Fruit fly (Drosophila melanogaster) whole organism, embryonic: ENCODE results near the gene CG13893.
A peak's percentile ranks its signal among the peaks of the same experiment; 100 is the strongest.

Experiments used
- Atf-2 ChIP-seq: fragments of 200-800 bp; sonication (Bioruptor generic); optimal IDR thresholded peaks from 2 replicates; lab custom pipeline; 2016; ENCODE audit warnings: missing biosample characterization, missing genetic modification characterization
- Atf3 ChIP-seq: fragments of 200-800 bp; sonication (Bioruptor generic); optimal IDR thresholded peaks from 3 replicates; lab custom pipeline; 2016; ENCODE audit warnings: missing biosample characterization, missing genetic modification characterization
- CG10366 ChIP-seq: fragments of 200-800 bp; sonication (Bioruptor generic); IDR thresholded peaks from 2 replicates; pipeline ENCODE4 v1.3.6; 2022; ENCODE audit warnings: missing biosample characterization, missing genetic modification characterization
- CG10565 ChIP-seq: fragments of 200-800 bp; sonication (Bioruptor generic); optimal IDR thresholded peaks from 3 replicates; lab custom pipeline; 2016; ENCODE audit warnings: missing biosample characterization, mild to moderate bottlenecking, missing genetic modification characterization
- CG12659 ChIP-seq: fragments of 200-800 bp; sonication (Bioruptor generic); optimal IDR thresholded peaks from 3 replicates; lab custom pipeline; 2017; ENCODE audit warnings: mild to moderate bottlenecking, missing biosample characterization, missing genetic modification reagents, missing genetic modification characterization
- CG14441 ChIP-seq: fragments of 200-800 bp; sonication (Bioruptor generic); IDR thresholded peaks from 2 replicates; pipeline ENCODE4 v1.3.6; 2022; ENCODE audit warnings: missing biosample characterization, missing genetic modification characterization
- CG14710 ChIP-seq: fragments of 200-800 bp; sonication (Bioruptor generic); optimal IDR thresholded peaks from 3 replicates; lab custom pipeline; 2019; ENCODE audit warnings: missing biosample characterization, mild to moderate bottlenecking, missing genetic modification characterization, moderate library complexity
- CG15269 ChIP-seq: fragments of 200-800 bp; sonication (Bioruptor generic); optimal IDR thresholded peaks from 2 replicates; lab custom pipeline; 2018; ENCODE audit warnings: missing biosample characterization, mild to moderate bottlenecking, missing genetic modification characterization, moderate library complexity
- CG1603 ChIP-seq: fragments of 200-800 bp; sonication (Bioruptor generic); optimal IDR thresholded peaks from 2 replicates; lab custom pipeline; 2019; ENCODE audit warnings: missing biosample characterization, mild to moderate bottlenecking, missing genetic modification characterization, moderate library complexity
- CG1647 ChIP-seq: fragments of 200-800 bp; sonication (Bioruptor generic); optimal IDR thresholded peaks from 3 replicates; lab custom pipeline; 2016; ENCODE audit warnings: missing biosample characterization, missing genetic modification characterization
- CG16815 ChIP-seq: fragments of 200-800 bp; sonication (Bioruptor generic); optimal IDR thresholded peaks from 3 replicates; lab custom pipeline; 2017; ENCODE audit warnings: missing biosample characterization, mild to moderate bottlenecking, missing genetic modification characterization
- CG17568 ChIP-seq: fragments of 200-800 bp; sonication (Bioruptor generic); optimal IDR thresholded peaks from 2 replicates; lab custom pipeline; 2018; ENCODE audit warnings: missing biosample characterization, mild to moderate bottlenecking, missing genetic modification characterization, moderate library complexity
- CG18619 ChIP-seq: fragments of 200-800 bp; sonication (Bioruptor generic); optimal IDR thresholded peaks from 3 replicates; lab custom pipeline; 2017; ENCODE audit warnings: missing biosample characterization, mild to moderate bottlenecking, missing genetic modification characterization
- CG31224 ChIP-seq: fragments of 200-800 bp; sonication (Bioruptor generic); IDR thresholded peaks from 2 replicates; pipeline ENCODE4 v1.3.6; 2022; ENCODE audit warnings: missing biosample characterization, missing genetic modification characterization
- CG33213 ChIP-seq: fragments of 200-800 bp; sonication (Bioruptor generic); optimal IDR thresholded peaks from 3 replicates; lab custom pipeline; 2016; ENCODE audit warnings: missing biosample characterization, missing genetic modification characterization
- CG4282 ChIP-seq: fragments of 200-800 bp; sonication (Bioruptor generic); optimal IDR thresholded peaks from 2 replicates; lab custom pipeline; 2016; ENCODE audit warnings: missing biosample characterization, missing genetic modification characterization
- CG6689 ChIP-seq: fragments of 200-800 bp; sonication (Bioruptor generic); IDR thresholded peaks from 2 replicates; pipeline ENCODE4 v1.3.6; 2022; ENCODE audit warnings: missing biosample characterization, missing genetic modification characterization
- CG7963 ChIP-seq: fragments of 200-800 bp; sonication (Bioruptor generic); IDR thresholded peaks from 3 replicates; pipeline ENCODE4 v1.3.6; 2022; ENCODE audit warnings: missing biosample characterization, missing genetic modification characterization; ENCODE audit not compliant: partially characterized antibody
- CG8944 ChIP-seq: fragments of 200-800 bp; sonication (Bioruptor generic); optimal IDR thresholded peaks from 3 replicates; lab custom pipeline; 2016; ENCODE audit warnings: missing biosample characterization, missing genetic modification characterization
- CG9876 ChIP-seq: fragments of 200-800 bp; sonication (Bioruptor generic); optimal IDR thresholded peaks from 2 replicates; lab custom pipeline; 2016; ENCODE audit warnings: missing biosample characterization, missing genetic modification characterization
- D ChIP-seq, 2 experiments: fragments of 200-800 bp in 1 of 2; fragments of >200 bp in 1 of 2; sonication (Bioruptor generic) in 1 of 2; optimal IDR thresholded peaks; 2 replicates in 1 of 2; 3 replicates in 1 of 2; lab custom pipeline; 2017; ENCODE audit warnings: mild to moderate bottlenecking in 1 of 2, missing biosample characterization in 1 of 2, missing genetic modification characterization in 1 of 2, missing genetic modification reagents in 1 of 2
- E2f2 ChIP-seq: fragments of 200-800 bp; sonication (Bioruptor generic); IDR thresholded peaks from 2 replicates; pipeline ENCODE4 v1.3.6; 2022; ENCODE audit warnings: missing biosample characterization, missing genetic modification characterization
- Ets97D ChIP-seq: fragments of 200-800 bp; sonication (Bioruptor generic); optimal IDR thresholded peaks from 3 replicates; lab custom pipeline; 2016; ENCODE audit warnings: missing biosample characterization, missing genetic modification characterization
- HLHmδ ChIP-seq: fragments of 200-800 bp; sonication (Bioruptor generic); optimal IDR thresholded peaks from 2 replicates; lab custom pipeline; 2018; ENCODE audit warnings: missing biosample characterization, mild to moderate bottlenecking, missing genetic modification characterization, moderate library complexity
- HmgZ ChIP-seq: fragments of 200-800 bp; sonication (Bioruptor generic); optimal IDR thresholded peaks from 2 replicates; lab custom pipeline; 2018; ENCODE audit warnings: missing biosample characterization, mild to moderate bottlenecking, missing genetic modification characterization
- Kr ChIP-seq: fragments of 200-800 bp; sonication (Bioruptor generic); optimal IDR thresholded peaks from 2 replicates; lab custom pipeline; 2017; ENCODE audit warnings: missing biosample characterization, mild to moderate bottlenecking, missing genetic modification characterization
- Tbp ChIP-seq: fragments of >200 bp; optimal IDR thresholded peaks from 2 replicates; lab custom pipeline; 2018; ENCODE audit warnings: missing biosample characterization, missing genetic modification characterization
- YL-1 ChIP-seq: fragments of 200-800 bp; sonication (Bioruptor generic); optimal IDR thresholded peaks from 3 replicates; lab custom pipeline; 2017; ENCODE audit warnings: missing biosample characterization, mild to moderate bottlenecking, missing genetic modification characterization
- abd-A ChIP-seq: fragments of 200-800 bp; sonication (Bioruptor generic); optimal IDR thresholded peaks from 3 replicates; lab custom pipeline; 2019; ENCODE audit warnings: missing biosample characterization, mild to moderate bottlenecking, missing genetic modification characterization, moderate library complexity
- bigmax ChIP-seq: fragments of 200-800 bp; sonication (Bioruptor generic); optimal IDR thresholded peaks from 2 replicates; lab custom pipeline; 2018; ENCODE audit warnings: missing biosample characterization, mild to moderate bottlenecking, missing genetic modification characterization
- bowl ChIP-seq: fragments of 200-800 bp; sonication (Bioruptor generic); IDR thresholded peaks from 2 replicates; pipeline ENCODE4 v1.3.6; 2022; ENCODE audit warnings: missing biosample characterization, missing genetic modification characterization
- ci ChIP-seq: fragments of 200-800 bp; sonication (Bioruptor generic); IDR thresholded peaks from 3 replicates; pipeline ENCODE4 v1.3.6; 2022; ENCODE audit warnings: missing biosample characterization, missing genetic modification characterization
- da ChIP-seq: fragments of 200-800 bp; sonication (Bioruptor generic); optimal IDR thresholded peaks from 2 replicates; lab custom pipeline; 2016; ENCODE audit warnings: missing biosample characterization, missing genetic modification characterization
- dm ChIP-seq: fragments of 200-800 bp; sonication (Bioruptor generic); optimal IDR thresholded peaks from 3 replicates; lab custom pipeline; 2016; ENCODE audit warnings: missing biosample characterization, missing genetic modification characterization
- gcm ChIP-seq: fragments of 200-800 bp; sonication (Bioruptor generic); optimal IDR thresholded peaks from 2 replicates; lab custom pipeline; 2019; ENCODE audit warnings: missing biosample characterization, mild to moderate bottlenecking, missing genetic modification characterization, moderate library complexity
- gro ChIP-seq: fragments of 200-800 bp; sonication (Bioruptor generic); optimal IDR thresholded peaks from 2 replicates; lab custom pipeline; 2016; ENCODE audit warnings: missing biosample characterization, missing genetic modification characterization
- h ChIP-seq: fragments of >200 bp; optimal IDR thresholded peaks from 2 replicates; lab custom pipeline; 2017
- hbn ChIP-seq: fragments of 200-800 bp; sonication (Bioruptor generic); IDR thresholded peaks from 2 replicates; pipeline ENCODE4 v1.3.6; 2022; ENCODE audit warnings: missing biosample characterization, missing genetic modification characterization; ENCODE audit not compliant: partially characterized antibody
- hkb ChIP-seq, 2 experiments: fragments of 200-800 bp in 1 of 2; fragments of >200 bp in 1 of 2; sonication (Bioruptor generic) in 1 of 2; IDR thresholded peaks in 1 of 2; optimal IDR thresholded peaks in 1 of 2; 2 replicates each; pipeline versions ENCODE4 v1.3.6 to Lab custom; 2017 to 2022; ENCODE audit warnings: missing biosample characterization in 1 of 2, missing genetic modification characterization in 1 of 2
- ind ChIP-seq: fragments of 200-800 bp; sonication (Bioruptor generic); optimal IDR thresholded peaks from 3 replicates; lab custom pipeline; 2016; ENCODE audit warnings: missing biosample characterization, missing genetic modification characterization
- kni ChIP-seq: fragments of 200-800 bp; sonication (Bioruptor generic); optimal IDR thresholded peaks from 3 replicates; lab custom pipeline; 2017; ENCODE audit warnings: mild to moderate bottlenecking, missing biosample characterization, missing genetic modification reagents, missing genetic modification characterization
- lbe ChIP-seq: fragments of 200-800 bp; sonication (Bioruptor generic); optimal IDR thresholded peaks from 2 replicates; lab custom pipeline; 2016; ENCODE audit warnings: missing biosample characterization, mild to moderate bottlenecking, missing genetic modification characterization
- mirr ChIP-seq: fragments of 200-800 bp; sonication (Bioruptor generic); optimal IDR thresholded peaks from 3 replicates; lab custom pipeline; 2018; ENCODE audit warnings: missing biosample characterization, mild to moderate bottlenecking, missing genetic modification characterization
- onecut ChIP-seq: fragments of 200-800 bp; sonication (Bioruptor generic); IDR thresholded peaks from 2 replicates; pipeline ENCODE4 v1.3.6; 2022; ENCODE audit warnings: missing biosample characterization, missing genetic modification characterization
- ro ChIP-seq: fragments of 200-800 bp; sonication (Bioruptor generic); IDR thresholded peaks from 2 replicates; pipeline ENCODE4 v1.3.6; 2022; ENCODE audit warnings: missing biosample characterization, missing genetic modification characterization
- run ChIP-seq: fragments of 200-800 bp; sonication (Bioruptor generic); optimal IDR thresholded peaks from 3 replicates; lab custom pipeline; 2018; ENCODE audit warnings: missing biosample characterization, mild to moderate bottlenecking, missing genetic modification characterization
- schlank ChIP-seq: fragments of 200-800 bp; sonication (Bioruptor generic); optimal IDR thresholded peaks from 2 replicates; lab custom pipeline; 2018; ENCODE audit warnings: missing biosample characterization, mild to moderate bottlenecking, missing genetic modification characterization
- sd ChIP-seq: fragments of 200-800 bp; sonication (Bioruptor generic); optimal IDR thresholded peaks from 3 replicates; lab custom pipeline; 2018; ENCODE audit warnings: missing biosample characterization, mild to moderate bottlenecking, missing genetic modification characterization, moderate library complexity
- seq ChIP-seq: fragments of 200-800 bp; sonication (Bioruptor generic); IDR thresholded peaks from 2 replicates; pipeline ENCODE4 v1.3.6; 2022; ENCODE audit warnings: missing biosample characterization, missing genetic modification characterization
- sisA ChIP-seq: fragments of 200-800 bp; sonication (Bioruptor generic); IDR thresholded peaks from 2 replicates; pipeline ENCODE4 v1.3.6; 2022; ENCODE audit warnings: missing biosample characterization, missing genetic modification characterization
- ssp ChIP-seq: fragments of 200-800 bp; sonication (Bioruptor generic); IDR thresholded peaks from 2 replicates; pipeline ENCODE4 v1.3.6; 2022; ENCODE audit warnings: missing biosample characterization, missing genetic modification characterization

Gene CG13893

DNA sequence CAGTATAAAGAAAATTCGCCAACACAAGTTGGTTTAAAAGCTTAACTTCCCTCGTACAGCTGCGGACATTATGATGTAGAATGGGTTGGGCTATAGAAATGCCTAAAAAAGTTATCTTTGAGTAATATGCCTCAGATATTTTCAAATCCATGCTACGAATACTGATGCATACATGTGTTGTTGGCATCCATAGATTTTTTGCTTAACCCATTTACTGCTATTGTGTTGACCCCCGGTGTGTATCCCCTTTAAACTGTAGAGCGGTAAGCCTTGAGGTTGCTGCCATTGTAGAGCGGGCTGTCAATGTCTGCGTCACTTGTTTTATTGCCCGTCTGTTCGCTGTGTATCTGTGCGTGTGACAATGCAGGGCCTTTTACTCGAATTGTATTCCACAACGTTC, 50.9 kb downstream of the CG13893 start (continued):
- peak; percentile 88 for TF ChIP-seq lbe (GFP tag; lab: Kevin White, UChicago)
- TF ChIP-seq CG10366 (GFP tag; lab: Robert Waterston, UW): peak; percentile 80
- TF ChIP-seq sd (tag; lab: Kevin White, UChicago): peak; percentile 39
- no peak for TF ChIP-seq ro (GFP tag; lab: Robert Waterston, UW)
- no peak for TF ChIP-seq YL-1 (GFP tag; lab: Kevin White, UChicago)
- peak; percentile 65 for TF ChIP-seq CG8944
- TF ChIP-seq CG33213 (GFP tag; lab: Kevin White, UChicago): peak; percentile 46
- TF ChIP-seq CG7963 (GFP tag; lab: Robert Waterston, UW): no peak
- TF ChIP-seq run (tag; lab: Kevin White, UChicago): peak; percentile 21
- TF ChIP-seq kni: no peak
- peak; percentile 51 for TF ChIP-seq HmgZ
- TF ChIP-seq abd-A: peak; percentile 2
- TF ChIP-seq CG10565 (GFP tag; lab: Kevin White, UChicago): no peak
- peak; percentile 27 for TF ChIP-seq CG14710
- TF ChIP-seq h (lab: Kevin White, UChicago): no peak
- no peak for TF ChIP-seq HLHmδ (GFP tag; lab: Kevin White, UChicago)
- TF ChIP-seq gro: peak; percentile 39
- peak; percentile 35 for TF ChIP-seq mirr (GFP tag; lab: Kevin White, UChicago)
- peak; percentile 45 for TF ChIP-seq CG1647 (GFP tag; lab: Kevin White, UChicago)
- peak; percentile 61 for TF ChIP-seq CG31224 (GFP tag; lab: Robert Waterston, UW)
- peak; percentile 50 for TF ChIP-seq gcm (GFP tag; lab: Kevin White, UChicago)
- TF ChIP-seq Tbp (GFP tag; lab: Kevin White, UChicago): no peak
- peak; percentile 81 for TF ChIP-seq CG1603 (tag; lab: Kevin White, UChicago)
- TF ChIP-seq hbn: no peak
- TF ChIP-seq onecut (GFP tag; lab: Robert Waterston, UW): peak; percentile 69
- TF ChIP-seq bowl (GFP tag; lab: Robert Waterston, UW): 0 out of 2 replicates have a peak, but pooled peaks have one; percentile 25
- peak; percentile 16 for TF ChIP-seq CG16815
- peak; percentile 14; the same call in 1 of the 2 replicates for TF ChIP-seq ssp
- peak; percentile 81 for TF ChIP-seq ind
- TF ChIP-seq CG4282: peak; percentile 32
- peak; percentile 37 for TF ChIP-seq CG9876 (GFP tag; lab: Kevin White, UChicago)
- peak; percentile 44 for TF ChIP-seq E2f2 (GFP tag; lab: Robert Waterston, UW)
- peak; percentile 82 for TF ChIP-seq CG14441 (GFP tag; lab: Robert Waterston, UW)
- TF ChIP-seq dm (GFP tag; lab: Kevin White, UChicago): peak; percentile 39
- peak; percentile 55 for TF ChIP-seq Atf-2 (GFP tag; lab: Kevin White, UChicago)
- peak; percentile 87 for TF ChIP-seq CG15269
- no peak for TF ChIP-seq da
- TF ChIP-seq CG18619 (GFP tag; lab: Kevin White, UChicago): peak; percentile 53
- TF ChIP-seq schlank (tag; lab: Kevin White, UChicago): peak; percentile 66
- peak; percentile 56 for TF ChIP-seq Atf3
- peak; percentile 84 for TF ChIP-seq seq (GFP tag; lab: Robert Waterston, UW)
- no peak for TF ChIP-seq Kr (GFP tag; lab: Kevin White, UChicago)
- TF ChIP-seq ci: peak; percentile 82
- no peak for TF ChIP-seq bigmax (GFP tag; lab: Kevin White, UChicago)
- peak; percentile 74 for TF ChIP-seq CG12659 (GFP tag; lab: Kevin White, UChicago)
- TF ChIP-seq hkb (optimal IDR thresholded peaks at IDR 0.05; lab: Kevin White, UChicago): no peak
- TF ChIP-seq hkb (GFP tag; IDR thresholded peaks at IDR 0.05; lab: Robert Waterston, UW): peak; percentile 82
- peak; percentile 77 for TF ChIP-seq sisA (GFP tag; lab: Robert Waterston, UW)
- no peak for TF ChIP-seq Ets97D (GFP tag; lab: Kevin White, UChicago)
- TF ChIP-seq CG17568 (GFP tag; lab: Kevin White, UChicago): peak; percentile 22
- TF ChIP-seq D (optimal IDR thresholded peaks at IDR 0.05; lab: Kevin White, UChicago): no peak
- TF ChIP-seq D (GFP tag; optimal IDR thresholded peaks at IDR 0.05; lab: Kevin White, UChicago): peak; percentile 56
- peak; percentile 75 for TF ChIP-seq CG6689 (GFP tag; lab: Robert Waterston, UW)
